Fruit fly (Drosophila melanogaster): ENCODE measurements around the gene CG8952.

Gene CG8952

dm6 chrX:15766395-15766866, at the start of gene CG8952:
Gene CG8952, minus strand, starts transcription at chrX:15766445.
- TF ChIP-seq Sp1 (GFP tag; optimal IDR thresholded peaks at IDR 0.05), result no peak
- no peak for TF ChIP-seq Hr83 (GFP tag; optimal IDR thresholded peaks at IDR 0.05; ENCODE audit: poor library complexity, severe bottlenecking)
- no peak for TF ChIP-seq CrebA (GFP tag; optimal IDR thresholded peaks at IDR 0.05; ENCODE audit: borderline replicate concordance)
- TF ChIP-seq foxo (GFP tag; optimal IDR thresholded peaks at IDR 0.05), result no peak
- no peak for TF ChIP-seq N (GFP tag; optimal IDR thresholded peaks at IDR 0.05)
- no peak for TF ChIP-seq Jra (GFP tag; optimal IDR thresholded peaks at IDR 0.05)
- TF ChIP-seq pan (optimal IDR thresholded peaks at IDR 0.05), result no peak
- TF ChIP-seq Myc (optimal IDR thresholded peaks at IDR 0.05), result no peak
- no peak for TF ChIP-seq Rel (GFP tag; optimal IDR thresholded peaks at IDR 0.05)
- no peak for TF ChIP-seq Rel (tag; optimal IDR thresholded peaks at IDR 0.05)
- no peak for TF ChIP-seq HLH106 (tag; optimal IDR thresholded peaks at IDR 0.05)
- TF ChIP-seq tai (GFP tag; optimal IDR thresholded peaks at IDR 0.05), result no peak
- TF ChIP-seq woc (GFP tag; optimal IDR thresholded peaks at IDR 0.05), result no peak
- no peak for TF ChIP-seq Vsx2 (GFP tag; optimal IDR thresholded peaks at IDR 0.05; ENCODE audit: partially characterized antibody)
- TF ChIP-seq rgr (GFP tag; optimal IDR thresholded peaks at IDR 0.05), result no peak
- no peak for TF ChIP-seq Hr78 (GFP tag; optimal IDR thresholded peaks at IDR 0.05)
- TF ChIP-seq Dfd (GFP tag; optimal IDR thresholded peaks at IDR 0.05), result no peak
- no peak for TF ChIP-seq br (GFP tag; optimal IDR thresholded peaks at IDR 0.05)

DNA sequence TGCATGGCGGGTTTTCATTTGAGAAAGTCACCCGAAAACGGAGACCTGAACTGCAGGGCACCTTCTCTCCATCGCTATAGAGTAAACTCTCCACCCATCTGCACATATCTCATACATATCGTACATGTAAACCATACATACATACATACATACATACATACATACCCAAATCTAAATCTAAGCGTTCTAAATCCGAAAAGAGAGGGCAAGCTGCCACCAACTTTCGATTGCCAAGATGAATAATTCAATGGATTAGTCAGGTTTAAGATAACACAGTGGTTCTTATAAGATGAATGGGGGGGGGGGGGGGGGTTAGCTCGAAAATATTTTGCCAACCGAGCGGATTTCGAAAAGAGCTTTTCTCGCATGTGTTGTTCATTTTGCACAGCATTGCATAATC, 48.2 kb upstream of the CG8952 start:
- TF ChIP-seq Abd-B (GFP tag; optimal IDR thresholded peaks at IDR 0.05), result no peak
- peak; percentile 50 for TF ChIP-seq Dfd (GFP tag; optimal IDR thresholded peaks at IDR 0.05)

- no peak for TF ChIP-seq Mio (GFP tag; optimal IDR thresholded peaks at IDR 0.05)
- no peak for TF ChIP-seq dsf (GFP tag; optimal IDR thresholded peaks at IDR 0.05; ENCODE audit: borderline replicate concordance)
- TF ChIP-seq Abd-B (GFP tag; optimal IDR thresholded peaks at IDR 0.05), result no peak
- TF ChIP-seq OdsH (GFP tag; optimal IDR thresholded peaks at IDR 0.05), result no peak
- TF ChIP-seq sage (GFP tag; optimal IDR thresholded peaks at IDR 0.05), result peak; percentile 49
- TF ChIP-seq Vsx2 (GFP tag; optimal IDR thresholded peaks at IDR 0.05; ENCODE audit: partially characterized antibody), result peak; percentile 28
- TF ChIP-seq brk (GFP tag; optimal IDR thresholded peaks at IDR 0.05), result no peak
- no peak for TF ChIP-seq CrebA (GFP tag; optimal IDR thresholded peaks at IDR 0.05; ENCODE audit: borderline replicate concordance)
- no peak for TF ChIP-seq h (GFP tag; optimal IDR thresholded peaks at IDR 0.05)
- no peak for TF ChIP-seq Myc (optimal IDR thresholded peaks at IDR 0.05)
- TF ChIP-seq psq (GFP tag; optimal IDR thresholded peaks at IDR 0.05), result no peak
- peak in 1 of 2 experiments; percentile 79 for TF ChIP-seq dl (GFP tag; optimal IDR thresholded peaks at IDR 0.05; ENCODE audit: insufficient read depth in 1 of 2, partially characterized antibody in 2 of 2)
- TF ChIP-seq CG32264 (GFP tag; optimal IDR thresholded peaks at IDR 0.05), result no peak
- peak; percentile 44 for TF ChIP-seq Rel (GFP tag; optimal IDR thresholded peaks at IDR 0.05)
- TF ChIP-seq Rel (tag; optimal IDR thresholded peaks at IDR 0.05), result no peak
- peak; percentile 72 for TF ChIP-seq Dif (GFP tag; optimal IDR thresholded peaks at IDR 0.05; ENCODE audit: partially characterized antibody)
- peak; percentile 20 for TF ChIP-seq fru (GFP tag; optimal IDR thresholded peaks at IDR 0.05)
- no peak for TF ChIP-seq Hr78 (GFP tag; optimal IDR thresholded peaks at IDR 0.05)
- TF ChIP-seq foxo (GFP tag; optimal IDR thresholded peaks at IDR 0.05), result no peak
- no peak for TF ChIP-seq GATAd (GFP tag; optimal IDR thresholded peaks at IDR 0.05)
- no peak for TF ChIP-seq dmrt93B (GFP tag; optimal IDR thresholded peaks at IDR 0.05)
- TF ChIP-seq sv (GFP tag; optimal IDR thresholded peaks at IDR 0.05), result no peak
- TF ChIP-seq tai (GFP tag; optimal IDR thresholded peaks at IDR 0.05), result peak; percentile 17
- TF ChIP-seq Hnf4 (GFP tag; optimal IDR thresholded peaks at IDR 0.05), result no peak
- no peak for TF ChIP-seq Sp1 (GFP tag; optimal IDR thresholded peaks at IDR 0.05)
- TF ChIP-seq CG9705 (GFP tag; optimal IDR thresholded peaks at IDR 0.05), result no peak
- peak; percentile 17 for TF ChIP-seq N (GFP tag; optimal IDR thresholded peaks at IDR 0.05)
- no peak for TF ChIP-seq rgr (GFP tag; optimal IDR thresholded peaks at IDR 0.05)
- no peak for TF ChIP-seq lola (GFP tag; optimal IDR thresholded peaks at IDR 0.05)
- TF ChIP-seq woc (GFP tag; optimal IDR thresholded peaks at IDR 0.05), result no peak
These were observed 47.0 kb upstream of the CG8952 start for dm6 chrX:15813224-15813623.

DNA sequence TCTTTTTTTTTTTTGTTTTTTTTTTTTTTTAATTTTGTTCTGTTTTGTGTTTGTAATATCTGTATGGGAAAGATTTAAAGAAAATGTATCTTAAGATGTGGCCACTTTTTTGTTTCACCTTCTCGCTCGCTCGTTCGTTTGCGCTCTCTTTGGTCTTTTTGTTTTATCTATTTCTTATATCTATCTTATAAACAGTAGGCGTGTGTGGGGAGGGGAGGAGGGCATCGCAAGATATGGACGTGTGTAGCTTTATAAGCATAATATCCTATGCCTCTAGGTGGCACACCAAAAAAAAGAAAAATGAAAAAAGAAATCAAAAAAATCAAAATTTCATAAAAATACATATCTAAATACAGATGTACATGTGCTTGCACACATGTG, 46.4 kb upstream of the CG8952 start:
- TF ChIP-seq CrebA (GFP tag; optimal IDR thresholded peaks at IDR 0.05; ENCODE audit: borderline replicate concordance) (no peak), Rel (GFP tag; optimal IDR thresholded peaks at IDR 0.05) (no peak), Rel (tag; optimal IDR thresholded peaks at IDR 0.05) (no peak), CG32264 (GFP tag; optimal IDR thresholded peaks at IDR 0.05) (no peak), sv (GFP tag; optimal IDR thresholded peaks at IDR 0.05) (no peak), lola (GFP tag; optimal IDR thresholded peaks at IDR 0.05) (no peak), h (GFP tag; optimal IDR thresholded peaks at IDR 0.05) (no peak), usp (GFP tag; optimal IDR thresholded peaks at IDR 0.05) (no peak), sage (GFP tag; optimal IDR thresholded peaks at IDR 0.05) (no peak), Abd-B (GFP tag; optimal IDR thresholded peaks at IDR 0.05) (no peak), Vsx2 (GFP tag; optimal IDR thresholded peaks at IDR 0.05; ENCODE audit: partially characterized antibody) (no peak), GATAd (GFP tag; optimal IDR thresholded peaks at IDR 0.05) (no peak), ey (GFP tag; optimal IDR thresholded peaks at IDR 0.05) (no peak), Hnf4 (GFP tag; optimal IDR thresholded peaks at IDR 0.05) (no peak), psq (GFP tag; optimal IDR thresholded peaks at IDR 0.05) (no peak), dsf (GFP tag; optimal IDR thresholded peaks at IDR 0.05; ENCODE audit: borderline replicate concordance) (no peak), Hr78 (GFP tag; optimal IDR thresholded peaks at IDR 0.05) (no peak), Myc (optimal IDR thresholded peaks at IDR 0.05) (no peak), tai (GFP tag; optimal IDR thresholded peaks at IDR 0.05) (no peak), HLH106 (tag; optimal IDR thresholded peaks at IDR 0.05) (no peak)
